Worm (Caenorhabditis elegans): ENCODE data around the gene daf-12.

- TF ChIP-seq ama-1 (optimal IDR thresholded peaks at IDR 0.05) (no peak), flt-1 (GFP tag; IDR thresholded peaks at IDR 0.05) (no peak), sea-1 (GFP tag; conservative IDR thresholded peaks at IDR 0.05) (no peak), hnd-1 (tag; optimal IDR thresholded peaks at IDR 0.05) (no peak), ceh-36 (tag; optimal IDR thresholded peaks at IDR 0.05) (no peak), tra-4 (tag; optimal IDR thresholded peaks at IDR 0.05) (no peak), scrt-1 (GFP tag; IDR thresholded peaks at IDR 0.05) (no peak), B0310.2 (tag; optimal IDR thresholded peaks at IDR 0.05) (no peak), ceh-13 (GFP tag; optimal IDR thresholded peaks at IDR 0.05) (no peak), pes-1 (GFP tag; IDR thresholded peaks at IDR 0.05) (no peak)
These were observed 25.8 kb upstream of the daf-12 start for ce11 chrX:10609878-10610277.

Measured in whole organism, early embryonic.